Fruit fly (Drosophila melanogaster): ENCODE measurements around the gene FipoQ.

FipoQ gene

dm6 chr3R:29506581-29506980 is 12.0 kb downstream of the FipoQ start (continued):
- TF ChIP-seq salr (GFP tag; optimal IDR thresholded peaks at IDR 0.05) (peak in 1 of 2 experiments; percentile 6), OdsH (GFP tag; optimal IDR thresholded peaks at IDR 0.05) (no peak), CG8319 (GFP tag; optimal IDR thresholded peaks at IDR 0.05) (no peak), CG6792 (GFP tag; optimal IDR thresholded peaks at IDR 0.05) (peak; percentile 64), cyc (GFP tag; optimal IDR thresholded peaks at IDR 0.05) (no peak), Sox14 (GFP tag; optimal IDR thresholded peaks at IDR 0.05) (no peak), achi (GFP tag; optimal IDR thresholded peaks at IDR 0.05) (peak; percentile 16), pdm3 (GFP tag; optimal IDR thresholded peaks at IDR 0.05) (no peak), Smox (GFP tag; optimal IDR thresholded peaks at IDR 0.05) (no peak), Eip78C (GFP tag) (peak; percentile 80), fkh (GFP tag; optimal IDR thresholded peaks at IDR 0.05) (no peak), eg (GFP tag; IDR thresholded peaks at IDR 0.05) (peak; percentile 49; the same call in 2 of the 3 replicates), Hr39 (GFP tag; optimal IDR thresholded peaks at IDR 0.05) (peak; percentile 15), CG11294 (GFP tag; IDR thresholded peaks at IDR 0.05) (peak; percentile 30; the same call in 1 of the 2 replicates)

- TF ChIP-seq dsx (GFP tag; optimal IDR thresholded peaks at IDR 0.05; ENCODE audit: poor library complexity, severe bottlenecking) (no peak), CG1621 (tag; optimal IDR thresholded peaks at IDR 0.05) (no peak), CG15336 (GFP tag; IDR thresholded peaks at IDR 0.05) (no peak), Hr4 (GFP tag; optimal IDR thresholded peaks at IDR 0.05) (peak; percentile 8), CG6276 (GFP tag; optimal IDR thresholded peaks at IDR 0.05) (peak; percentile 0), CG8632 (GFP tag; optimal IDR thresholded peaks at IDR 0.05) (no peak), CG10631 (GFP tag; optimal IDR thresholded peaks at IDR 0.05) (no peak), ss (GFP tag; optimal IDR thresholded peaks at IDR 0.05) (no peak), CG32006 (GFP tag; optimal IDR thresholded peaks at IDR 0.05) (peak; percentile 69), CG4318 (GFP tag; optimal IDR thresholded peaks at IDR 0.05) (peak; percentile 13), svp (GFP tag) (peak; percentile 40), Eip78C (GFP tag) (peak; percentile 54)
Observed at dm6 chr3R:29508551-29509266, 14.1 kb downstream of the FipoQ start.

- TF ChIP-seq Eip93F (GFP tag; optimal IDR thresholded peaks at IDR 0.05): no peak
- TF ChIP-seq acj6 (GFP tag; optimal IDR thresholded peaks at IDR 0.05): no peak
- TF ChIP-seq dac (GFP tag; optimal IDR thresholded peaks at IDR 0.05): no peak
- no peak for TF ChIP-seq pdm3 (GFP tag; optimal IDR thresholded peaks at IDR 0.05)
- TF ChIP-seq CG34406 (GFP tag; optimal IDR thresholded peaks at IDR 0.05): no peak
- no peak for TF ChIP-seq Hr39 (GFP tag; optimal IDR thresholded peaks at IDR 0.05)
- TF ChIP-seq CG11902 (GFP tag; optimal IDR thresholded peaks at IDR 0.05): no peak
Observed at dm6 chr3R:29511472-29511871, 16.9 kb downstream of the FipoQ start.

dm6 chr3R:29512306-29513044 is 17.9 kb downstream of the FipoQ start:
- 0 out of 2 replicates have a peak, but pooled peaks have one; percentile 24 for TF ChIP-seq CG15336 (GFP tag; IDR thresholded peaks at IDR 0.05)
- TF ChIP-seq Hr38 (GFP tag; optimal IDR thresholded peaks at IDR 0.05): no peak
- TF ChIP-seq Eip78C (GFP tag): no peak
- no peak for TF ChIP-seq dac (GFP tag; optimal IDR thresholded peaks at IDR 0.05)
- no peak for TF ChIP-seq Smox (GFP tag; optimal IDR thresholded peaks at IDR 0.05)
- no peak for TF ChIP-seq CG8119 (GFP tag; IDR thresholded peaks at IDR 0.05)
- TF ChIP-seq fd85E (GFP tag; optimal IDR thresholded peaks at IDR 0.05): no peak
- no peak for TF ChIP-seq Eip75B (GFP tag; optimal IDR thresholded peaks at IDR 0.05)

Data from whole organism, prepupa.